Fruit fly (Drosophila melanogaster) whole organism, embryonic: Measurements from ENCODE around the gene CG3529.

Experiments
- Awh ChIP-seq: fragments of 200-800 bp; sonication (Bioruptor generic); IDR thresholded peaks from 2 replicates; pipeline ENCODE4, ENCODE4 v1.3.6; 2022; ENCODE audit warnings: missing biosample characterization, missing genetic modification characterization
- BtbVII ChIP-seq: fragments of 200-800 bp; sonication (Bioruptor generic); optimal IDR thresholded peaks from 3 replicates; lab custom pipeline; 2017; ENCODE audit warnings: missing biosample characterization, mild to moderate bottlenecking, missing genetic modification characterization
- CG10565 ChIP-seq: fragments of 200-800 bp; sonication (Bioruptor generic); optimal IDR thresholded peaks from 3 replicates; lab custom pipeline; 2016; ENCODE audit warnings: missing biosample characterization, mild to moderate bottlenecking, missing genetic modification characterization
- CG11085 ChIP-seq: fragments of 200-800 bp; sonication (Bioruptor generic); IDR thresholded peaks from 2 replicates; pipeline ENCODE4 v1.3.6; 2022; ENCODE audit warnings: missing biosample characterization, missing genetic modification characterization
- CG12071 ChIP-seq: fragments of 200-800 bp; sonication (Bioruptor generic); optimal IDR thresholded peaks from 3 replicates; lab custom pipeline; 2018; ENCODE audit warnings: missing biosample characterization, mild to moderate bottlenecking, missing genetic modification characterization
- CG12155 ChIP-seq: fragments of 200-800 bp; sonication (Bioruptor generic); optimal IDR thresholded peaks from 3 replicates; lab custom pipeline; 2016; ENCODE audit warnings: missing biosample characterization, missing genetic modification characterization
- CG12219 ChIP-seq: fragments of 200-800 bp; sonication (Bioruptor generic); optimal IDR thresholded peaks from 3 replicates; lab custom pipeline; 2018; ENCODE audit warnings: missing biosample characterization, mild to moderate bottlenecking, missing genetic modification characterization
- CG13296 ChIP-seq: fragments of 200-800 bp; sonication (Bioruptor generic); optimal IDR thresholded peaks from 3 replicates; lab custom pipeline; 2018; ENCODE audit warnings: missing biosample characterization, mild to moderate bottlenecking, missing genetic modification characterization
- CG13424 ChIP-seq: fragments of 200-800 bp; sonication (Bioruptor generic); optimal IDR thresholded peaks from 2 replicates; lab custom pipeline; 2019; ENCODE audit warnings: missing biosample characterization, mild to moderate bottlenecking, missing genetic modification characterization, moderate library complexity
- CG14710 ChIP-seq: fragments of 200-800 bp; sonication (Bioruptor generic); optimal IDR thresholded peaks from 3 replicates; lab custom pipeline; 2019; ENCODE audit warnings: missing biosample characterization, mild to moderate bottlenecking, missing genetic modification characterization, moderate library complexity
- CG15601 ChIP-seq: fragments of 200-800 bp; sonication (Bioruptor generic); optimal IDR thresholded peaks from 3 replicates; lab custom pipeline; 2019; ENCODE audit warnings: missing biosample characterization, mild to moderate bottlenecking, missing genetic modification characterization, moderate library complexity
- CG16779 ChIP-seq: fragments of 200-800 bp; sonication (Bioruptor generic); IDR thresholded peaks from 2 replicates; pipeline ENCODE4 v1.3.6; 2022; ENCODE audit warnings: missing biosample characterization, missing genetic modification characterization
- CG2712 ChIP-seq: fragments of 200-800 bp; optimal IDR thresholded peaks from 3 replicates; lab custom pipeline; 2019; ENCODE audit warnings: missing biosample characterization, mild to moderate bottlenecking, missing genetic modification characterization, moderate library complexity
- CG31224 ChIP-seq: fragments of 200-800 bp; sonication (Bioruptor generic); IDR thresholded peaks from 2 replicates; pipeline ENCODE4 v1.3.6; 2022; ENCODE audit warnings: missing biosample characterization, missing genetic modification characterization
- CG31388 ChIP-seq: fragments of 200-800 bp; sonication (Bioruptor generic); optimal IDR thresholded peaks from 2 replicates; lab custom pipeline; 2016; ENCODE audit warnings: missing biosample characterization, missing genetic modification characterization
- CG31441 ChIP-seq: fragments of 200-800 bp; sonication (Bioruptor generic); IDR thresholded peaks from 2 replicates; pipeline ENCODE4 v1.3.6; 2022; ENCODE audit warnings: missing biosample characterization, missing genetic modification characterization
- CG3847 ChIP-seq: fragments of 200-800 bp; sonication (Bioruptor generic); IDR thresholded peaks from 2 replicates; pipeline ENCODE4 v1.3.6; 2022; ENCODE audit warnings: missing biosample characterization, missing genetic modification characterization
- CG6175 ChIP-seq: fragments of 200-800 bp; sonication (Bioruptor generic); IDR thresholded peaks from 3 replicates; pipeline ENCODE4 v1.3.6; 2022; ENCODE audit warnings: missing biosample characterization, missing genetic modification characterization
- CG6683 ChIP-seq: fragments of 200-800 bp; sonication (Bioruptor generic); optimal IDR thresholded peaks from 2 replicates; lab custom pipeline; 2017; ENCODE audit warnings: missing biosample characterization, mild to moderate bottlenecking, missing genetic modification characterization, missing genetic modification reagents
- CG7963 ChIP-seq: fragments of 200-800 bp; sonication (Bioruptor generic); IDR thresholded peaks from 3 replicates; pipeline ENCODE4 v1.3.6; 2022; ENCODE audit warnings: missing biosample characterization, missing genetic modification characterization; ENCODE audit not compliant: partially characterized antibody
- CG7987 ChIP-seq: fragments of 200-800 bp; sonication (Bioruptor generic); optimal IDR thresholded peaks from 2 replicates; lab custom pipeline; 2018; ENCODE audit warnings: missing biosample characterization, mild to moderate bottlenecking, missing genetic modification characterization, moderate library complexity
- CG8765 ChIP-seq: fragments of 200-800 bp; sonication (Bioruptor generic); IDR thresholded peaks from 2 replicates; pipeline ENCODE4 v1.3.6; 2022; ENCODE audit warnings: missing biosample characterization, missing genetic modification characterization
- CG9797 ChIP-seq: fragments of 200-800 bp; sonication (Bioruptor generic); optimal IDR thresholded peaks from 3 replicates; lab custom pipeline; 2018; ENCODE audit warnings: missing biosample characterization, mild to moderate bottlenecking, missing genetic modification characterization
- CG9932 ChIP-seq: fragments of 200-800 bp; sonication (Bioruptor generic); IDR thresholded peaks from 2 replicates; pipeline ENCODE4 v1.3.6; 2022; ENCODE audit warnings: missing biosample characterization, missing genetic modification characterization
- Camta ChIP-seq: fragments of 200-800 bp; sonication (Bioruptor generic); optimal IDR thresholded peaks from 2 replicates; lab custom pipeline; 2016; ENCODE audit warnings: missing biosample characterization, missing genetic modification characterization
- Dp ChIP-seq: fragments of 200-800 bp; sonication (Bioruptor generic); optimal IDR thresholded peaks from 2 replicates; lab custom pipeline; 2018; ENCODE audit warnings: missing biosample characterization, mild to moderate bottlenecking, missing genetic modification characterization, moderate library complexity
- Ets97D ChIP-seq: fragments of 200-800 bp; sonication (Bioruptor generic); optimal IDR thresholded peaks from 3 replicates; lab custom pipeline; 2016; ENCODE audit warnings: missing biosample characterization, missing genetic modification characterization
- Hmr ChIP-seq: fragments of 200-800 bp; sonication (Bioruptor generic); optimal IDR thresholded peaks from 3 replicates; lab custom pipeline; 2017; ENCODE audit warnings: mild to moderate bottlenecking, missing biosample characterization, missing genetic modification reagents, missing genetic modification characterization
- Myb ChIP-seq: fragments of 200-800 bp; sonication (Bioruptor generic); optimal IDR thresholded peaks from 2 replicates; lab custom pipeline; 2016; ENCODE audit warnings: missing biosample characterization, missing genetic modification characterization
- NK7.1 ChIP-seq: fragments of 200-800 bp; sonication (Bioruptor generic); optimal IDR thresholded peaks from 3 replicates; lab custom pipeline; 2016; ENCODE audit warnings: missing biosample characterization, missing genetic modification characterization
- Sin3A ChIP-seq: fragments of >200 bp; optimal IDR thresholded peaks from 2 replicates; lab custom pipeline; 2018
- Trl ChIP-seq, 3 experiments: fragments of >200 bp in 2 of 3; fragments of 200-800 bp in 1 of 3; sonication (Bioruptor generic) in 1 of 3; optimal IDR thresholded peaks; 2 replicates in 1 of 3; 3 replicates in 2 of 3; lab custom pipeline; 2016 to 2017; ENCODE audit warnings: missing biosample characterization in 1 of 3, missing genetic modification characterization in 1 of 3
- ab ChIP-seq: fragments of 200-800 bp; sonication (Bioruptor generic); optimal IDR thresholded peaks from 2 replicates; lab custom pipeline; 2016; ENCODE audit warnings: missing biosample characterization, missing genetic modification characterization
- amos ChIP-seq: fragments of 200-800 bp; sonication (Bioruptor generic); IDR thresholded peaks from 2 replicates; pipeline ENCODE4 v1.3.6; 2022; ENCODE audit warnings: missing biosample characterization, missing genetic modification characterization; ENCODE audit not compliant: partially characterized antibody
- btn ChIP-seq: fragments of 200-800 bp; sonication (Bioruptor generic); optimal IDR thresholded peaks from 2 replicates; lab custom pipeline; 2016; ENCODE audit warnings: missing biosample characterization, missing genetic modification characterization
- disco-r ChIP-seq: fragments of 200-800 bp; sonication (Bioruptor generic); optimal IDR thresholded peaks from 2 replicates; lab custom pipeline; 2016; ENCODE audit warnings: missing biosample characterization, missing genetic modification characterization
- esg ChIP-seq: fragments of 200-800 bp; sonication (Bioruptor generic); conservative IDR thresholded peaks from 2 replicates; pipeline ENCODE4 v1.3.6; 2022; ENCODE audit warnings: missing biosample characterization, missing genetic modification characterization
- fu2 ChIP-seq: fragments of 200-800 bp; sonication (Bioruptor generic); optimal IDR thresholded peaks from 2 replicates; lab custom pipeline; 2016; ENCODE audit warnings: missing biosample characterization, missing genetic modification characterization
- gfzf ChIP-seq: fragments of 200-800 bp; sonication (Bioruptor generic); optimal IDR thresholded peaks from 2 replicates; lab custom pipeline; 2016; ENCODE audit warnings: missing biosample characterization, mild to moderate bottlenecking, missing genetic modification characterization, moderate library complexity
- hb ChIP-seq: fragments of 200-800 bp; sonication (Bioruptor generic); IDR thresholded peaks from 3 replicates; pipeline ENCODE4 v1.3.6; 2022; ENCODE audit warnings: missing biosample characterization, missing genetic modification characterization; ENCODE audit not compliant: partially characterized antibody
- her ChIP-seq: fragments of 200-800 bp; sonication (Bioruptor generic); optimal IDR thresholded peaks from 2 replicates; lab custom pipeline; 2016; ENCODE audit warnings: missing biosample characterization, missing genetic modification characterization
- mam ChIP-seq: fragments of 200-800 bp; sonication (Bioruptor generic); optimal IDR thresholded peaks from 3 replicates; lab custom pipeline; 2016; ENCODE audit warnings: missing biosample characterization, missing genetic modification characterization
- nerfin-2 ChIP-seq: fragments of 200-800 bp; sonication (Bioruptor generic); IDR thresholded peaks from 2 replicates; pipeline ENCODE4 v1.3.6; 2022; ENCODE audit warnings: missing biosample characterization, missing genetic modification characterization; ENCODE audit not compliant: partially characterized antibody
- pzg ChIP-seq: fragments of 200-800 bp; sonication (Bioruptor generic); optimal IDR thresholded peaks from 3 replicates; lab custom pipeline; 2018; ENCODE audit warnings: missing biosample characterization, mild to moderate bottlenecking, missing genetic modification characterization, moderate library complexity
- rib ChIP-seq: fragments of 200-800 bp; sonication (Bioruptor generic); IDR thresholded peaks from 2 replicates; pipeline ENCODE4 v1.3.6; 2022; ENCODE audit warnings: missing biosample characterization, missing genetic modification characterization
- slp2 ChIP-seq: fragments of 200-800 bp; sonication (Bioruptor generic); optimal IDR thresholded peaks from 2 replicates; lab custom pipeline; 2016; ENCODE audit warnings: missing biosample characterization, missing genetic modification characterization
- sob ChIP-seq: fragments of 200-800 bp; sonication (Bioruptor generic); IDR thresholded peaks from 2 replicates; pipeline ENCODE4 v1.3.6; 2022; ENCODE audit warnings: missing biosample characterization, missing genetic modification characterization
- tgo ChIP-seq: fragments of 200-800 bp; sonication (Bioruptor generic); IDR thresholded peaks from 3 replicates; pipeline ENCODE4 v1.3.6; 2022; ENCODE audit warnings: missing biosample characterization, missing genetic modification characterization
- tll ChIP-seq, 2 experiments: fragments of 200-800 bp in 1 of 2; fragments of >200 bp in 1 of 2; sonication (Bioruptor generic) in 1 of 2; optimal IDR thresholded peaks; 2 replicates each; lab custom pipeline; 2017 to 2019; ENCODE audit warnings: missing biosample characterization in 2 of 2, missing genetic modification characterization in 2 of 2, mild to moderate bottlenecking in 1 of 2, moderate library complexity in 1 of 2
- unpg ChIP-seq: fragments of 200-800 bp; sonication (Bioruptor generic); optimal IDR thresholded peaks from 3 replicates; lab custom pipeline; 2018; ENCODE audit warnings: missing biosample characterization, mild to moderate bottlenecking, missing genetic modification characterization, moderate library complexity
- usp ChIP-seq: fragments of >200 bp; optimal IDR thresholded peaks from 2 replicates; lab custom pipeline; 2017; ENCODE audit warnings: missing biosample characterization, missing genetic modification characterization
- yki ChIP-seq: fragments of >200 bp; optimal IDR thresholded peaks from 3 replicates; lab custom pipeline; 2018

CG3529 gene

DNA sequence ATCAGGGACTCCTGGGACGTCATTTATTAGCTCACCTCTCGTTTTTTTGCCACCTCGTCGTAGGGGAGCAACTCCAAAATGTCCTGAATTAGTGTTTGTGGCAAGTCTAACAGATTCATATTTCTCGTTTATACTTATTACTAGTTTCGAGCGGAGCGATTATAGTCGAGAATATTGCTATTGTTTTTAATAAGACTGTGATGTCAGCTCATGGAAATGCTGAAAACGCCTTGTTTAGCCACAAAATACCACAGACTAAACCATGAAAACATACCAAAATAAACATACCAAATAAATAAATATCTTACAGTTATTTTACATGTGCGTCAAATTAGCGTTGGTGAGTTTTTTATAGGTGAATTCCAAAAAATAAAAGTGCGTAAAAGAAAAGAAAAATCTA lies 40.9 kb downstream of the CG3529 start, which contains the start of gene pall (continued):
- TF ChIP-seq CG12071 (GFP tag; lab: Kevin White, UChicago) (no peak), tgo (no peak), CG9932 (GFP tag; lab: Robert Waterston, UW) (no peak), CG6683 (no peak), CG31388 (GFP tag; lab: Kevin White, UChicago) (no peak), CG7963 (GFP tag; lab: Robert Waterston, UW) (no peak), pzg (GFP tag; lab: Kevin White, UChicago) (peak; percentile 86), fu2 (GFP tag; lab: Kevin White, UChicago) (no peak), slp2 (no peak), ab (GFP tag; lab: Kevin White, UChicago) (no peak), mam (no peak), Trl (optimal IDR thresholded peaks at IDR 0.05; lab: Kevin White, UChicago) (no peak), Trl (GFP tag; optimal IDR thresholded peaks at IDR 0.05; lab: Kevin White, UChicago) (no peak), Camta (GFP tag; lab: Kevin White, UChicago) (no peak), gfzf (GFP tag; lab: Kevin White, UChicago) (peak; percentile 92), rib (GFP tag; lab: Robert Waterston, UW) (no peak), Ets97D (GFP tag; lab: Kevin White, UChicago) (peak; percentile 38), CG12219 (no peak), BtbVII (no peak), yki (no peak), Myb (GFP tag; lab: Kevin White, UChicago) (peak; percentile 17), CG8765 (GFP tag; lab: Robert Waterston, UW) (no peak), btn (no peak), disco-r (GFP tag; lab: Kevin White, UChicago) (no peak), her (GFP tag; lab: Kevin White, UChicago) (no peak), hb (no peak), esg (GFP tag; lab: Robert Waterston, UW) (no peak), CG16779 (GFP tag; lab: Robert Waterston, UW) (no peak), NK7.1 (GFP tag; lab: Kevin White, UChicago) (no peak), CG15601 (tag; lab: Kevin White, UChicago) (peak; percentile 20), Sin3A (no peak), CG31441 (GFP tag; lab: Robert Waterston, UW) (no peak), usp (GFP tag; lab: Kevin White, UChicago) (no peak), nerfin-2 (no peak), CG13296 (GFP tag; lab: Kevin White, UChicago) (no peak), tll (GFP tag; optimal IDR thresholded peaks at IDR 0.05; lab: Kevin White, UChicago) (no peak), CG13424 (tag; lab: Kevin White, UChicago) (no peak), sob (GFP tag; lab: Robert Waterston, UW) (no peak), Hmr (GFP tag; lab: Kevin White, UChicago) (no peak), CG3847 (GFP tag; lab: Robert Waterston, UW) (no peak), CG9797 (GFP tag; lab: Kevin White, UChicago) (peak; percentile 76), CG12155 (GFP tag; lab: Kevin White, UChicago) (no peak), CG11085 (no peak), CG31224 (GFP tag; lab: Robert Waterston, UW) (no peak), CG7987 (GFP tag; lab: Kevin White, UChicago) (no peak), CG14710 (tag; lab: Kevin White, UChicago) (peak; percentile 32), Awh (GFP tag; lab: Robert Waterston, UW) (no peak), CG10565 (GFP tag; lab: Kevin White, UChicago) (no peak), amos (GFP tag; lab: Robert Waterston, UW) (no peak), unpg (no peak), Dp (GFP tag; lab: Kevin White, UChicago) (peak; percentile 55), CG6175 (GFP tag; lab: Robert Waterston, UW) (no peak), CG2712 (tag; lab: Kevin White, UChicago) (peak; percentile 36)
